Worm (Caenorhabditis elegans): Measurements from ENCODE around the gene B0218.5.

Gene B0218.5

DNA sequence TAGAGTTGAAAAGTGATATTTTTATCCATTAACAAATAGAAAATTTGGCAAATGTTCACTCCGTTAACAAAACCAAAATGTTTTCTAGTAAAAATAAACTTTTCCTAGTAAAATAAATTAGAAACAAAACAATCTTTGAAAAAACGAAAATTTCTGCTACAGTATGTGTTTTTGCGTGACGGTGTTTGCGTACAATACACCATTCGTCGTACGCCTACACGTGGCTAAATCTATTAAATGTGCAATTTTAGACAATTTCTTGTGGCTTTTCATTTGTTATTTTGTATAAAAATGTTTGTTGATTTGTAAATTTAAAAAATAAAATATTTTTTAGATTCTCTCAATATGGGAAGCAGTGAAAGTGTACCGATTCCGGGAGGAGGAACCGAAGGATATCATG is 43.9 kb downstream of the B0218.5 start, which contains the start of gene Y42H9AR.1 (continued):
- peak; percentile 18 for TF ChIP-seq nhr-20 (tag; optimal IDR thresholded peaks at IDR 0.05)
- no peak for TF ChIP-seq lin-39 (tag; optimal IDR thresholded peaks at IDR 0.05)
- TF ChIP-seq dpl-1 (GFP tag; optimal IDR thresholded peaks at IDR 0.05), result peak in 2 of 3 experiments; percentile 12 to 46
- TF ChIP-seq F16B12.6 (tag; optimal IDR thresholded peaks at IDR 0.05), result peak; percentile 92
- TF ChIP-seq lsy-2 (tag; optimal IDR thresholded peaks at IDR 0.05), result peak in 1 of 2 experiments; percentile 37
- peak; percentile 2 for TF ChIP-seq snu-23 (GFP tag; optimal IDR thresholded peaks at IDR 0.05)

DNA sequence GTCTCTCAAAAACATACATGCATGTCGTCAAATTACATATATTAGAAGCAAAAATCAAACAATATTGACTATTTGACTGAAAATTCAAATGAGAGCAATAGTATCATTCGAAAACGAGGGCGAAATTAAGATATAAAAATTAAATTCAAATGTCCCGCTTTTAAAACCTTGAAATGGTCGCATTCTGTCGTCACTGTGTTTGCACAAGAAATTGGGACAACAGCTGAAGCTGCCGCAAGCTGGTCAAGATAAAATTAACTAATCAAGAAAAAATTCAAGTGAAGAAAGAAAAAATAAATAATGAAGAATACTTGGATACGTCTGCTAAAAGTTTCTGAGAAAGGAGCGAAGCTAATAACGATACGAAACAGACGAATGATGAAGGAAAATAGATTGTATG is 44.4 kb downstream of the B0218.5 start:
- TF ChIP-seq fkh-10 (GFP tag; optimal IDR thresholded peaks at IDR 0.05), result no peak
- peak; percentile 17 for TF ChIP-seq vab-15 (tag; optimal IDR thresholded peaks at IDR 0.05)
- TF ChIP-seq lin-35 (GFP tag; optimal IDR thresholded peaks at IDR 0.05), result peak; percentile 67 to 86
- peak in 1 of 2 experiments; percentile 18 for TF ChIP-seq lsy-2 (tag; optimal IDR thresholded peaks at IDR 0.05)
- peak; percentile 81 for TF ChIP-seq F16B12.6 (tag; optimal IDR thresholded peaks at IDR 0.05)
- TF ChIP-seq lin-13 (GFP tag; optimal IDR thresholded peaks at IDR 0.05), result no peak
- no peak for TF ChIP-seq nhr-20 (tag; optimal IDR thresholded peaks at IDR 0.05)
- TF ChIP-seq egl-13 (tag; optimal IDR thresholded peaks at IDR 0.05), result no peak
- TF ChIP-seq elt-2 (tag; optimal IDR thresholded peaks at IDR 0.05), result no peak
- peak; percentile 25 for TF ChIP-seq blmp-1 (tag; optimal IDR thresholded peaks at IDR 0.05)
- TF ChIP-seq unc-130 (tag; optimal IDR thresholded peaks at IDR 0.05), result peak; percentile 53
- TF ChIP-seq irx-1 (tag; optimal IDR thresholded peaks at IDR 0.05), result no peak
- TF ChIP-seq ceh-63 (GFP tag; optimal IDR thresholded peaks at IDR 0.05), result no peak
- peak in 1 of 3 experiments; percentile 7 for TF ChIP-seq ceh-82 (tag; optimal IDR thresholded peaks at IDR 0.05)
- peak; percentile 11 for TF ChIP-seq C16A3.4 (tag; optimal IDR thresholded peaks at IDR 0.05)
- no peak for TF ChIP-seq unc-30 (tag; optimal IDR thresholded peaks at IDR 0.05)
- TF ChIP-seq dpl-1 (GFP tag; optimal IDR thresholded peaks at IDR 0.05), result peak; percentile 48 to 85 (median 77)
- no peak for TF ChIP-seq fkh-8 (tag; optimal IDR thresholded peaks at IDR 0.05)
- peak in 1 of 2 experiments; percentile 72 for TF ChIP-seq efl-1 (optimal IDR thresholded peaks at IDR 0.05)
- peak; percentile 81 to 98 for TF ChIP-seq efl-1 (GFP tag; optimal IDR thresholded peaks at IDR 0.05 in 1 of 2)
- no peak for TF ChIP-seq snu-23 (GFP tag; optimal IDR thresholded peaks at IDR 0.05)

DNA sequence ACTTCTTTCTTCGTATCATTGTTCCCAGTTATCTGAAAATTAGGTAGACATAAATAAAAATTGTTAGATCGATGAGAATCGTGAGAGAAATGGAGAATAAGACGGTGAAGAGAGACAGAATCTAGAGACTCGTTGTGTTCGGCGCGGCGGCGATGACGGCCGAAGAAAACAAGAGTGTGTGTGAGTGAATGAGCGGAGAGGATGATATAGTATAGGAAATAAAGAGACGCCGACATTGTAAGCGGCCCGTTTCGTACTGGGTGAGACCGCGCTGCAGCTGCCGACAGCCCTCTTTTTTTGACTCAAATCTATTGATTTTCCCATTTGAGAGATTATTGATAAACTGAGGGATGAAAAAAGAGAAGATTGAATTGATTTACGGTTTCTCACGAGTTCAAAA is 44.9 kb downstream of the B0218.5 start, which contains the start of gene Y42H9AR.4:
TSS of gene Y42H9AR.4 (minus strand) at position 32 of the 400 bp plus-strand sequence.
- no peak for TF ChIP-seq ceh-8 (GFP tag; optimal IDR thresholded peaks at IDR 0.05)
- TF ChIP-seq nhr-20 (tag; optimal IDR thresholded peaks at IDR 0.05), result peak; percentile 38
- TF ChIP-seq zip-4 (GFP tag; optimal IDR thresholded peaks at IDR 0.05), result no peak
- TF ChIP-seq ceh-88 (GFP tag; IDR thresholded peaks at IDR 0.05), result no peak
- peak; percentile 16 for TF ChIP-seq nhr-11 (tag; optimal IDR thresholded peaks at IDR 0.05)
- TF ChIP-seq jun-1 (tag; optimal IDR thresholded peaks at IDR 0.05), result no peak
- no peak for TF ChIP-seq unc-30 (tag; optimal IDR thresholded peaks at IDR 0.05)
- TF ChIP-seq aha-1 (tag; optimal IDR thresholded peaks at IDR 0.05), result no peak
- TF ChIP-seq grh-1 (GFP tag; IDR thresholded peaks at IDR 0.05), result no peak
- TF ChIP-seq nhr-47 (tag; optimal IDR thresholded peaks at IDR 0.05), result no peak
- TF ChIP-seq egl-27 (tag; optimal IDR thresholded peaks at IDR 0.05), result no peak
- no peak for TF ChIP-seq vab-15 (tag; optimal IDR thresholded peaks at IDR 0.05)
- TF ChIP-seq mab-9 (GFP tag; IDR thresholded peaks at IDR 0.05), result no peak
- TF ChIP-seq lin-39 (tag; optimal IDR thresholded peaks at IDR 0.05), result no peak
- TF ChIP-seq nhr-90 (tag; optimal IDR thresholded peaks at IDR 0.05; ENCODE audit: poor library complexity), result no peak
- TF ChIP-seq lin-35 (GFP tag; optimal IDR thresholded peaks at IDR 0.05), result peak in 1 of 2 experiments; percentile 8
- TF ChIP-seq ces-1 (GFP tag; optimal IDR thresholded peaks at IDR 0.05), result no peak
- no peak for TF ChIP-seq dpl-1 (GFP tag; optimal IDR thresholded peaks at IDR 0.05)
- TF ChIP-seq ets-5 (GFP tag; IDR thresholded peaks at IDR 0.05), result no peak
- TF ChIP-seq C34B4.2 (tag; optimal IDR thresholded peaks at IDR 0.05), result no peak
- TF ChIP-seq blmp-1 (tag; optimal IDR thresholded peaks at IDR 0.05), result peak; percentile 56
- TF ChIP-seq tlp-1 (tag; optimal IDR thresholded peaks at IDR 0.05), result no peak
- TF ChIP-seq aly-2 (tag; optimal IDR thresholded peaks at IDR 0.05), result no peak
- peak; percentile 35 for TF ChIP-seq mep-1 (tag; optimal IDR thresholded peaks at IDR 0.05)
- no peak for TF ChIP-seq Y116A8C.19 (tag; optimal IDR thresholded peaks at IDR 0.05; ENCODE audit: borderline replicate concordance)
- peak; percentile 57 for TF ChIP-seq snu-23 (GFP tag; optimal IDR thresholded peaks at IDR 0.05)
- no peak for TF ChIP-seq ztf-4 (tag; optimal IDR thresholded peaks at IDR 0.05)
- TF ChIP-seq xbp-1 (tag; optimal IDR thresholded peaks at IDR 0.05), result no peak
- TF ChIP-seq fos-1 (tag; optimal IDR thresholded peaks at IDR 0.05), result no peak
- TF ChIP-seq ceh-82 (tag; optimal IDR thresholded peaks at IDR 0.05), result peak in 1 of 3 experiments; percentile 38
- no peak for TF ChIP-seq nhr-19 (GFP tag; conservative IDR thresholded peaks at IDR 0.05)
- no peak for TF ChIP-seq isw-1 (GFP tag; IDR thresholded peaks at IDR 0.05)
- no peak for TF ChIP-seq C16A3.4 (tag; optimal IDR thresholded peaks at IDR 0.05)
- peak; percentile 4 for TF ChIP-seq fkh-8 (tag; optimal IDR thresholded peaks at IDR 0.05)
- TF ChIP-seq fkh-10 (GFP tag; optimal IDR thresholded peaks at IDR 0.05), result no peak
- TF ChIP-seq ceh-63 (GFP tag; optimal IDR thresholded peaks at IDR 0.05), result no peak
- TF ChIP-seq C04F5.9 (tag; optimal IDR thresholded peaks at IDR 0.05), result no peak
- TF ChIP-seq mdl-1 (tag; optimal IDR thresholded peaks at IDR 0.05), result peak in 1 of 2 experiments; percentile 3
- TF ChIP-seq irx-1 (tag; optimal IDR thresholded peaks at IDR 0.05), result no peak

All from whole organism, L1 larva.